Worm (Caenorhabditis elegans) whole organism, L4 larva: ENCODE data around the gene fbxa-39.

ENCODE experiments used
- aly-2 ChIP-seq: sonication (generic microtip); optimal IDR thresholded peaks from 2 replicates; lab custom pipeline; 2018; ENCODE audit warnings: missing biosample characterization, missing genetic modification characterization
- ama-1 ChIP-seq: fragments of 150-350 bp; optimal IDR thresholded peaks from 2 replicates; lab custom pipeline; 2014; ENCODE audit warnings: inconsistent platforms, mixed read lengths
- lin-39 ChIP-seq: fragments of 150-350 bp; optimal IDR thresholded peaks from 2 replicates; lab custom pipeline; 2014; ENCODE audit warnings: missing biosample characterization, missing genetic modification reagents, missing genetic modification characterization
- snpc-1.2 ChIP-seq: fragments of 200-800 bp; sonication (Bioruptor generic); IDR thresholded peaks from 2 replicates; pipeline ENCODE4 v1.3.6; 2022; ENCODE audit warnings: missing genetic modification reagents, missing genetic modification characterization, missing compliant biosample characterization
- zip-11 ChIP-seq: fragments of 200-800 bp; sonication (Bioruptor generic); IDR thresholded peaks from 2 replicates; pipeline ENCODE4 v1.3.6; 2022; ENCODE audit warnings: missing genetic modification characterization, missing compliant biosample characterization
- ztf-11 ChIP-seq: fragments of 150-350 bp; optimal IDR thresholded peaks from 2 replicates; lab custom pipeline; 2014; ENCODE audit warnings: missing biosample characterization, missing genetic modification characterization

DNA sequence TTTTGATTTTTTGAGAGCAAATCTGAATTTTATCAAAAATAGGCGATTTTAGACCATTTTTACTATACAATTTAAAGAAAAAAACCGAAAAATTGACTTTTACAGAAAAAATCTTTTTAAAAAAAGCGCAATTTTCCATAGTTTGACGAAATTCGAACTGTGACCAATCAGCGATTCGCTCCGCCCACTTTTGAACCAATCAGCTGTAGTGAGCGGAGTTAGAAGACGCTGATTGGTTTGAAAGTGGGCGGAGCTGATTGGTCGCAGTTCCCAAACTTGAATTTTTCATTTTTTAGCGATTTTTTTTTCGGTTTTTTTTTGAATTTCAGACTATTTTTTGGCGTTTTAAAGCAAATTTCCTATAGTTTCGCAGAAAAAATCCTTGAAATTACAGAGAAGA is 51.9 kb downstream of the fbxa-39 start:
- TF ChIP-seq snpc-1.2 (GFP tag; lab: Robert Waterston, UW) = no peak
- no peak for TF ChIP-seq ztf-11 (tag; lab: Kevin White, UChicago)
- no peak for TF ChIP-seq aly-2 (tag; lab: Kevin White, UChicago)
- no peak for TF ChIP-seq ama-1 (lab: Kevin White, UChicago)
- no peak for TF ChIP-seq lin-39 (tag; lab: Kevin White, UChicago)
- no peak for TF ChIP-seq zip-11 (GFP tag; lab: Robert Waterston, UW)
